Fruit fly (Drosophila melanogaster): ENCODE measurements around the gene spoon.
A peak's percentile ranks its signal among the peaks of the same experiment; 100 is the strongest.

The spoon gene

DNA sequence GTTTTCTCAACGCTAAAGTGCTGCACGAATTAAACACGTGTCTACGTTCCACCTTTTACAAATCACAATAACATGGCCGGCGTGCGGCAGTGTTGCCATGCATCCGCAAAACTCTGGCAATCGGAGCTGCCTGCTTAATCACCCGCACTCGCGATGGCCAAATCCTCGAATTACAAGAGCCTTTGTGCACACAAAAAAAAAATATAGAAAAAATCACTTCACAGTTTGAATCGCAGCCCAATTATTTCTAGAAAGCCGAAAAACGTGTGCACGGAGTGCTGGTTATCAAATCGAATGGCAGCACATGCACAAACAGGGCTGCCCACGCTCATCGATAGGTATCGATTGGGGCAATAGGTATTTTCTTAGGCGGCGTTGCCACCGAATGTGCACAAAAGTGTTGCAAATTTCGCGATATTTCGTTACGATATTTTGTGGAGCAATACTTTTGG, at the start of gene spoon (continued):
- TF ChIP-seq hb (GFP tag; IDR thresholded peaks at IDR 0.05; ENCODE audit: partially characterized antibody) (peak; percentile 93), cad (GFP tag; optimal IDR thresholded peaks at IDR 0.05) (no peak), CG12299 (tag; optimal IDR thresholded peaks at IDR 0.05) (no peak), Mad (GFP tag; optimal IDR thresholded peaks at IDR 0.05) (no peak), Vsx1 (GFP tag; optimal IDR thresholded peaks at IDR 0.05) (no peak), CG6765 (GFP tag; optimal IDR thresholded peaks at IDR 0.05) (peak; percentile 13), HmgD (GFP tag; optimal IDR thresholded peaks at IDR 0.05) (peak; percentile 65), CG10274 (GFP tag; optimal IDR thresholded peaks at IDR 0.05) (no peak), pros (GFP tag; optimal IDR thresholded peaks at IDR 0.05) (no peak), pfk (GFP tag; optimal IDR thresholded peaks at IDR 0.05) (no peak), CG1529 (GFP tag; optimal IDR thresholded peaks at IDR 0.05) (no peak), cas (GFP tag; IDR thresholded peaks at IDR 0.05) (0 out of 2 replicates have a peak, but pooled peaks have one; percentile 11), ranshi (GFP tag; IDR thresholded peaks at IDR 0.05) (no peak), CG34422 (GFP tag; IDR thresholded peaks at IDR 0.05) (no peak), Adf1 (GFP tag; IDR thresholded peaks at IDR 0.05) (peak; percentile 22; the same call in 1 of the 2 replicates), gro (GFP tag; optimal IDR thresholded peaks at IDR 0.05) (no peak), fru (optimal IDR thresholded peaks at IDR 0.05) (no peak), CG17912 (GFP tag; optimal IDR thresholded peaks at IDR 0.05) (no peak), CG4282 (GFP tag; optimal IDR thresholded peaks at IDR 0.05) (no peak), Sox100B (GFP tag; optimal IDR thresholded peaks at IDR 0.05) (no peak), Asciz (GFP tag; optimal IDR thresholded peaks at IDR 0.05) (no peak), sens-2 (GFP tag; IDR thresholded peaks at IDR 0.05) (no peak), CG11723 (GFP tag; optimal IDR thresholded peaks at IDR 0.05) (no peak), Trl (optimal IDR thresholded peaks at IDR 0.05) (no peak), Trl (GFP tag; optimal IDR thresholded peaks at IDR 0.05) (peak; percentile 11), CG16815 (GFP tag; optimal IDR thresholded peaks at IDR 0.05) (no peak), Drgx (GFP tag; IDR thresholded peaks at IDR 0.05) (no peak), CG3163 (GFP tag; optimal IDR thresholded peaks at IDR 0.05) (no peak), CG4854 (GFP tag; optimal IDR thresholded peaks at IDR 0.05) (no peak), Abd-B (GFP tag; optimal IDR thresholded peaks at IDR 0.05) (peak; percentile 36), CG14014 (GFP tag; IDR thresholded peaks at IDR 0.05) (no peak), Dref (GFP tag; IDR thresholded peaks at IDR 0.05) (peak; percentile 81), bsh (GFP tag; optimal IDR thresholded peaks at IDR 0.05) (no peak), cg (GFP tag; optimal IDR thresholded peaks at IDR 0.05) (no peak), Ptx1 (GFP tag; IDR thresholded peaks at IDR 0.05) (peak; percentile 47), Ets65A (GFP tag) (peak; percentile 93), peb (GFP tag; IDR thresholded peaks at IDR 0.05) (no peak), CG2678 (tag; optimal IDR thresholded peaks at IDR 0.05) (no peak), CG5953 (GFP tag; IDR thresholded peaks at IDR 0.05) (no peak), CHES-1-like (GFP tag; optimal IDR thresholded peaks at IDR 0.05) (no peak), slbo (GFP tag; IDR thresholded peaks at IDR 0.05) (peak; percentile 80), lola (GFP tag; optimal IDR thresholded peaks at IDR 0.05) (no peak), CG2199 (GFP tag; IDR thresholded peaks at IDR 0.05) (no peak), oc (tag; optimal IDR thresholded peaks at IDR 0.05) (no peak), MTF-1 (GFP tag; optimal IDR thresholded peaks at IDR 0.05; ENCODE audit: borderline replicate concordance) (no peak), Deaf1 (tag; optimal IDR thresholded peaks at IDR 0.05) (no peak), maf-S (GFP tag; optimal IDR thresholded peaks at IDR 0.05) (no peak), CG6175 (GFP tag; IDR thresholded peaks at IDR 0.05) (0 out of 3 replicates have a peak, but pooled peaks have one; percentile 36), ftz-f1 (GFP tag; optimal IDR thresholded peaks at IDR 0.05) (no peak), Neu2 (GFP tag; optimal IDR thresholded peaks at IDR 0.05; ENCODE audit: borderline replicate concordance) (no peak), bbx (GFP tag; IDR thresholded peaks at IDR 0.05; ENCODE audit: partially characterized antibody) (peak; percentile 94), BEAF-32 (GFP tag; optimal IDR thresholded peaks at IDR 0.05) (peak; percentile 96)
